Worm (Caenorhabditis elegans): Measurements from ENCODE around the gene gst-12.

DNA sequence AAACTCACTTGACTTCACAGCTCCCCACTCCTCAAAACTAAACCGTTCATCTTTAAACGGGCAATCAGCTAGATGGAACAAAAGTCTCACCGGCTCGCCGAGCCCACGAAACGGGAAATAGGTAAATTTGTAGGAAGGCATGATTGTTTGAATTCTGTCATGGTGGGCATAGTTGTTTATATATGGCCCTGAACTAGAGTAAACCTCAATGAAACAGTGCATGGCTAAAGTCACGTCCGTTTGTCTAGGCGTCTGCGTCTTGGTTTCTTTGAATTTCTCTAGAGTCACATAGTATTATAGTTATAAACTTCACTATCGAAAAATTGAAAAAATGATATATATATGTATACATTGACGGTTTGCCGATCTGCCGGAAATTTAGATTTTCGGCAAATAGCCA is 9.1 kb upstream of the gst-12 start, which contains the start of gene gst-19:
- TF ChIP-seq R02D3.7 (tag; optimal IDR thresholded peaks at IDR 0.05) (no peak), nhr-11 (tag; optimal IDR thresholded peaks at IDR 0.05) (no peak), lin-39 (tag; optimal IDR thresholded peaks at IDR 0.05) (no peak), ceh-16 (tag; optimal IDR thresholded peaks at IDR 0.05) (no peak), snpc-4 (tag; optimal IDR thresholded peaks at IDR 0.05) (no peak), nhr-237 (tag; optimal IDR thresholded peaks at IDR 0.05) (no peak), gmeb-1 (tag; optimal IDR thresholded peaks at IDR 0.05) (no peak)

Measured in whole organism, L2 larva.